Worm (Caenorhabditis elegans) whole organism, L3 larva: ENCODE results near the gene ZK829.1.

Source experiments
- R02D3.7 ChIP-seq: fragments of 150-350 bp; optimal IDR thresholded peaks from 2 replicates; lab custom pipeline; 2014; ENCODE audit warnings: missing biosample characterization, missing genetic modification characterization
- aly-2 ChIP-seq: fragments of 150-350 bp; optimal IDR thresholded peaks from 2 replicates; lab custom pipeline; 2014; ENCODE audit warnings: missing biosample characterization, missing genetic modification characterization
- ama-1 ChIP-seq: fragments of 150-350 bp; optimal IDR thresholded peaks from 2 replicates; lab custom pipeline; 2018
- ceh-82 ChIP-seq: fragments of 150-350 bp; optimal IDR thresholded peaks from 2 replicates; lab custom pipeline; 2014; ENCODE audit warnings: missing biosample characterization, missing genetic modification characterization
- ceh-9 ChIP-seq: sonication (generic microtip); optimal IDR thresholded peaks from 2 replicates; lab custom pipeline; 2018; ENCODE audit warnings: missing biosample characterization, missing genetic modification characterization
- elt-1 ChIP-seq: fragments of 150-350 bp; optimal IDR thresholded peaks from 2 replicates; lab custom pipeline; 2014; ENCODE audit warnings: missing biosample characterization, missing genetic modification characterization
- mdl-1 ChIP-seq: fragments of 150-350 bp; optimal IDR thresholded peaks from 2 replicates; lab custom pipeline; 2014; ENCODE audit warnings: missing biosample characterization, missing genetic modification characterization
- nhr-12 ChIP-seq: fragments of 150-350 bp; optimal IDR thresholded peaks from 2 replicates; lab custom pipeline; 2014; ENCODE audit warnings: missing biosample characterization, missing genetic modification characterization
- nhr-77 ChIP-seq: fragments of 150-350 bp; optimal IDR thresholded peaks from 2 replicates; lab custom pipeline; 2014; ENCODE audit warnings: missing biosample characterization, missing genetic modification characterization
- sea-2 ChIP-seq: fragments of 150-350 bp; sonication (generic microtip); optimal IDR thresholded peaks from 4 replicates; lab custom pipeline; 2014; ENCODE audit warnings: missing biosample characterization, missing genetic modification reagents, missing genetic modification characterization
- snpc-4 ChIP-seq: fragments of 150-350 bp; optimal IDR thresholded peaks from 2 replicates; lab custom pipeline; 2014; ENCODE audit warnings: missing biosample characterization, missing genetic modification characterization
- unc-62 ChIP-seq: fragments of 150-350 bp; sonication (generic microtip); optimal IDR thresholded peaks from 4 replicates; lab custom pipeline; 2014; ENCODE audit warnings: missing biosample characterization, missing genetic modification reagents, missing genetic modification characterization
- zag-1 ChIP-seq: fragments of 150-350 bp; optimal IDR thresholded peaks from 2 replicates; lab custom pipeline; 2014; ENCODE audit warnings: missing biosample characterization, missing genetic modification characterization
- ztf-4 ChIP-seq: fragments of 150-350 bp; optimal IDR thresholded peaks from 2 replicates; lab custom pipeline; 2014; ENCODE audit warnings: missing biosample characterization, missing genetic modification characterization

DNA sequence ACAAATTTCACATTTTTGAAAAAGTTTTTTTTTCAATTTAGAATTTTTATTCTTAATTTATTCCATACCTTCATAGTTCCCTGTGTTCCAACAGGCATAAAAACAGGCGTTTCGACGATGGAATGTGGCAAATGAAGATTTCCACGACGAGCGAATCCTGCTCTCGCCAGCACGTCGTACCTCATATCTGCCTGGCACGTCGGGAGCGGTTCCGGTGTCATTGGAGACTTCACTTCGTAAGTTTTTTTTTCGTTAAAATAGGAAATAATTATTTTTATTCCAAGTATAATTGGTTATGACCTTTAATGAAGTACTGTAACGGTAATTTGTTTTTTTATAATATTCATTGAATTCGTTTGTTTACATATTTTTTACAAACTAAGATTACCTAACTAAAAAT lies 17.4 kb upstream of the ZK829.1 start, which contains the start of gene tgt-1:
- TF ChIP-seq sea-2 (no peak), ama-1 (lab: Kevin White, UChicago) (no peak), zag-1 (tag; lab: Kevin White, UChicago) (no peak), elt-1 (tag; lab: Kevin White, UChicago) (no peak), ztf-4 (tag; lab: Kevin White, UChicago) (no peak), R02D3.7 (tag; lab: Kevin White, UChicago) (no peak), ceh-9 (no peak), mdl-1 (no peak), unc-62 (GFP tag; lab: Kevin White, UChicago) (no peak), nhr-12 (no peak), aly-2 (no peak), snpc-4 (tag; lab: Kevin White, UChicago) (no peak), nhr-77 (tag; lab: Kevin White, UChicago) (no peak), ceh-82 (tag; lab: Kevin White, UChicago) (no peak)
